Worm (Caenorhabditis elegans) whole organism, L3 larva: Measurements from ENCODE around the gene F59A2.5.

Experiments used
- ama-1 ChIP-seq: fragments of 150-350 bp; optimal IDR thresholded peaks from 2 replicates; lab custom pipeline; 2018
- fos-1 ChIP-seq: fragments of 150-350 bp; optimal IDR thresholded peaks from 2 replicates; lab custom pipeline; 2014; ENCODE audit warnings: missing biosample characterization, missing genetic modification characterization

ce11 chrIII:3444139-3444538 lies 39.5 kb downstream of the F59A2.5 start, which contains the start of gene spe-41:
- no peak for TF ChIP-seq fos-1 (tag; lab: Kevin White, UChicago)
- no peak for TF ChIP-seq ama-1 (lab: Kevin White, UChicago)
